Worm (Caenorhabditis elegans): ENCODE measurements around the gene tomm-7.

ce11 chrIII:7815571-7816348, 43.7 kb upstream of the tomm-7 start:
- TF ChIP-seq sptf-1 (tag; optimal IDR thresholded peaks at IDR 0.05) = no peak
- no peak for TF ChIP-seq lin-15B (tag; optimal IDR thresholded peaks at IDR 0.05)
- no peak for TF ChIP-seq snpc-4 (tag; optimal IDR thresholded peaks at IDR 0.05)
- TF ChIP-seq swsn-7 (tag; optimal IDR thresholded peaks at IDR 0.05) = no peak
- no peak for TF ChIP-seq mep-1 (tag; optimal IDR thresholded peaks at IDR 0.05)
